Comparison of ENCODE assay signal across 6 fruit fly cellular contexts in the genomic region with DNA sequence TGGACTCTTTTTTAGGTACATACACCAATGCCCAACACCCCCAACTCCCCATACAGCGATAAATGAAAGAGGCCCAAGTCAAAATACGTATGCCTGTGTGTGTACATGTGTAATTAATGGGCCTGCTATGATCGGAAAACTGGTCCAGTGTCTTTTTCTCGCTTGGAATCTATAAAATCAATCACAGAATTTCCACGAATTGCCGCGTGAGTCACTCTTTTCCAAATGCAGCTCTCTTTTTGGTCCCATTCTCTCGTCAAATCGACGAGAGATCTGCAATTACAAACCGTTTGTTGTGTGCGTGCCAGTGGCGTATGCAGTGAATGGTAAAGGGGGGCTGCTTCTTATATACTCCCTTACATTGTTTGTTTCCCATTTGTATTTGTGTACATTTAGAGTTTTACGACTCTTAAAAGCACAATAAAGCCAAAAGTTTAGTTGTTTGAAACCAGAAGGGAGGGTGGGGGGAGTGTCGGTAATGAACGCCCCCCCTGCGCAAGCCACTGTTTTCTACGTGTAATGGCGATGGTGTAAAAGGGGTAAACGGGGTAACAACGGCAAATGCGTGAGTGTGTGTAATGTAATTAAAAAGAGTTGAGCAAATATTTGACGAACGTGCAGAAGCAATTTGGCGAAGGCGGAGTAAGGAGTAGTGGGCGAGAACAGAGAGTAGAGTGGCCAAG.
TF ChIP-seq lines count a peak whose summit lies in the region.

No protein-coding gene starts in this region.

- peak; percentile 59 for TF ChIP-seq CTCF in whole organism, embryonic (GFP tag; optimal IDR thresholded peaks at IDR 0.05; lab: Kevin White, UChicago)

TF ChIP-seq in whole organism, 6 proteins besides CTCF, POLR2A, EP300 and RAD21:
- TF ChIP-seq Dll (optimal IDR thresholded peaks at IDR 0.05; lab: Kevin White, UChicago) (peak; percentile 23), psq (optimal IDR thresholded peaks at IDR 0.05; lab: Kevin White, UChicago) (no peak)

TF ChIP-seq in whole organism, adult, 20 proteins besides CTCF, POLR2A, EP300 and RAD21 (continues in another document):
- TF ChIP-seq Crg-1 (GFP tag; optimal IDR thresholded peaks at IDR 0.05; lab: Kevin White, UChicago), result peak; percentile 28
- peak; percentile 65 for TF ChIP-seq Mnt (GFP tag; optimal IDR thresholded peaks at IDR 0.05; lab: Kevin White, UChicago)
- peak; percentile 78 for TF ChIP-seq CG14711 (tag; optimal IDR thresholded peaks at IDR 0.05; lab: Kevin White, UChicago)
- TF ChIP-seq CG7045 (GFP tag; optimal IDR thresholded peaks at IDR 0.05; lab: Kevin White, UChicago), result peak; percentile 87
- TF ChIP-seq bab1 (GFP tag; optimal IDR thresholded peaks at IDR 0.05; lab: Kevin White, UChicago), result peak; percentile 93
- TF ChIP-seq CG11617 (GFP tag; optimal IDR thresholded peaks at IDR 0.05; lab: Kevin White, UChicago), result peak; percentile 71
- TF ChIP-seq tj (GFP tag; optimal IDR thresholded peaks at IDR 0.05; lab: Kevin White, UChicago), result peak; percentile 57
- TF ChIP-seq CG7101 (tag; optimal IDR thresholded peaks at IDR 0.05; lab: Kevin White, UChicago), result peak; percentile 78
- TF ChIP-seq CG33017 (tag; optimal IDR thresholded peaks at IDR 0.05; lab: Kevin White, UChicago), result peak; percentile 78
- no peak for TF ChIP-seq cnc (optimal IDR thresholded peaks at IDR 0.05; lab: Kevin White, UChicago)
- peak; percentile 82 for TF ChIP-seq CG12768 (GFP tag; optimal IDR thresholded peaks at IDR 0.05; lab: Kevin White, UChicago)
- peak; percentile 88 for TF ChIP-seq toe (GFP tag; optimal IDR thresholded peaks at IDR 0.05; lab: Kevin White, UChicago)
- TF ChIP-seq ovo (GFP tag; optimal IDR thresholded peaks at IDR 0.05; lab: Kevin White, UChicago), result peak; percentile 62
- TF ChIP-seq Clk (GFP tag; optimal IDR thresholded peaks at IDR 0.05; lab: Kevin White, UChicago), result peak; percentile 68
- peak; percentile 84 for TF ChIP-seq CG5204 (GFP tag; optimal IDR thresholded peaks at IDR 0.05; lab: Kevin White, UChicago)
- peak; percentile 99 for TF ChIP-seq pad (GFP tag; optimal IDR thresholded peaks at IDR 0.05; lab: Kevin White, UChicago)

TF ChIP-seq in whole organism, embryonic, 481 proteins besides CTCF, POLR2A, EP300 and RAD21 (continues in another document):
- TF ChIP-seq B-H2 (GFP tag; optimal IDR thresholded peaks at IDR 0.05; lab: Kevin White, UChicago), result peak; percentile 63
- peak; percentile 87 for TF ChIP-seq dm (GFP tag; optimal IDR thresholded peaks at IDR 0.05; lab: Kevin White, UChicago)
- peak; percentile 88 for TF ChIP-seq en (GFP tag; optimal IDR thresholded peaks at IDR 0.05; lab: Kevin White, UChicago)
- TF ChIP-seq Dad (GFP tag; optimal IDR thresholded peaks at IDR 0.05; lab: Kevin White, UChicago), result peak; percentile 89
- peak; percentile 95 for TF ChIP-seq CG12659 (GFP tag; optimal IDR thresholded peaks at IDR 0.05; lab: Kevin White, UChicago)
- TF ChIP-seq ewg (GFP tag; optimal IDR thresholded peaks at IDR 0.05; lab: Kevin White, UChicago), result peak; percentile 88
- TF ChIP-seq repo (GFP tag; optimal IDR thresholded peaks at IDR 0.05; lab: Kevin White, UChicago), result peak; percentile 93
- TF ChIP-seq CG3847 (GFP tag; IDR thresholded peaks at IDR 0.05; lab: Robert Waterston, UW), result peak; percentile 94
- peak; percentile 91 for TF ChIP-seq wor (GFP tag; IDR thresholded peaks at IDR 0.05; lab: Robert Waterston, UW)
- peak; percentile 47 for TF ChIP-seq CG3995 (GFP tag; optimal IDR thresholded peaks at IDR 0.05; lab: Kevin White, UChicago)
- TF ChIP-seq klu (GFP tag; IDR thresholded peaks at IDR 0.05; lab: Robert Waterston, UW), result peak; percentile 88
- no peak for TF ChIP-seq CG1832 (GFP tag; optimal IDR thresholded peaks at IDR 0.05; lab: Kevin White, UChicago)
- TF ChIP-seq CG12942 (GFP tag; optimal IDR thresholded peaks at IDR 0.05; lab: Kevin White, UChicago), result peak; percentile 91
- peak; percentile 86; the same call in 2 of the 3 replicates for TF ChIP-seq gce (GFP tag; IDR thresholded peaks at IDR 0.05; lab: Robert Waterston, UW)
- TF ChIP-seq tna (GFP tag; IDR thresholded peaks at IDR 0.05; lab: Robert Waterston, UW; ENCODE audit: partially characterized antibody), result no peak
- TF ChIP-seq BtbVII (GFP tag; optimal IDR thresholded peaks at IDR 0.05; lab: Kevin White, UChicago), result peak; percentile 85

TF ChIP-seq in whole organism, prepupa, 60 proteins besides CTCF, POLR2A, EP300 and RAD21 (continues in another document):
- TF ChIP-seq acj6 (GFP tag; optimal IDR thresholded peaks at IDR 0.05; lab: Kevin White, UChicago), result peak; percentile 95
- peak; percentile 90 for TF ChIP-seq CG8319 (GFP tag; optimal IDR thresholded peaks at IDR 0.05; lab: Kevin White, UChicago)
- TF ChIP-seq CG32006 (GFP tag; optimal IDR thresholded peaks at IDR 0.05; lab: Kevin White, UChicago), result peak; percentile 97
- TF ChIP-seq cyc (GFP tag; optimal IDR thresholded peaks at IDR 0.05; lab: Kevin White, UChicago), result peak; percentile 96
- peak; percentile 97 for TF ChIP-seq svp (GFP tag; lab: Kevin White, UChicago)
- TF ChIP-seq Sox15 (GFP tag; optimal IDR thresholded peaks at IDR 0.05; lab: Kevin White, UChicago), result peak; percentile 94
- peak; percentile 79 for TF ChIP-seq fd85E (GFP tag; optimal IDR thresholded peaks at IDR 0.05; lab: Kevin White, UChicago)
- peak; percentile 84 for TF ChIP-seq CG16779 (tag; optimal IDR thresholded peaks at IDR 0.05; lab: Kevin White, UChicago)
- peak; percentile 93 for TF ChIP-seq Smox (GFP tag; optimal IDR thresholded peaks at IDR 0.05; lab: Kevin White, UChicago)
- TF ChIP-seq lz (GFP tag; optimal IDR thresholded peaks at IDR 0.05; lab: Kevin White, UChicago), result peak; percentile 96
- peak; percentile 92 for TF ChIP-seq CG34406 (GFP tag; optimal IDR thresholded peaks at IDR 0.05; lab: Kevin White, UChicago)
- peak; percentile 90 for TF ChIP-seq CG6808 (GFP tag; optimal IDR thresholded peaks at IDR 0.05; lab: Kevin White, UChicago)
- TF ChIP-seq CG10631 (GFP tag; optimal IDR thresholded peaks at IDR 0.05; lab: Kevin White, UChicago), result peak; percentile 94
- peak; percentile 85 for TF ChIP-seq CG9139 (GFP tag; optimal IDR thresholded peaks at IDR 0.05; lab: Kevin White, UChicago)
- TF ChIP-seq OdsH (GFP tag; optimal IDR thresholded peaks at IDR 0.05; lab: Kevin White, UChicago), result peak; percentile 94
- TF ChIP-seq Blimp-1 (GFP tag; optimal IDR thresholded peaks at IDR 0.05; lab: Kevin White, UChicago), result peak; percentile 84
- TF ChIP-seq achi (GFP tag; optimal IDR thresholded peaks at IDR 0.05; lab: Kevin White, UChicago), result peak; percentile 94

TF ChIP-seq in whole organism, pupa, 21 proteins besides CTCF, POLR2A, EP300 and RAD21 (continues in another document):
- TF ChIP-seq CG10348 (GFP tag; IDR thresholded peaks at IDR 0.05; lab: Robert Waterston, UW), result peak; percentile 95
- TF ChIP-seq Snoo (tag; optimal IDR thresholded peaks at IDR 0.05; lab: Kevin White, UChicago), result peak; percentile 90
- TF ChIP-seq Pif1B (GFP tag; optimal IDR thresholded peaks at IDR 0.05; lab: Kevin White, UChicago), result peak; percentile 91
- TF ChIP-seq CG12605 (GFP tag; IDR thresholded peaks at IDR 0.05; lab: Robert Waterston, UW), result peak; percentile 89
- peak; percentile 97 for TF ChIP-seq Pif1A (GFP tag; optimal IDR thresholded peaks at IDR 0.05; lab: Kevin White, UChicago)
- peak; percentile 89 for TF ChIP-seq CG13204 (GFP tag; optimal IDR thresholded peaks at IDR 0.05; lab: Kevin White, UChicago)
- TF ChIP-seq CG34367 (tag; optimal IDR thresholded peaks at IDR 0.05; lab: Kevin White, UChicago), result peak; percentile 88
- TF ChIP-seq gl (tag; optimal IDR thresholded peaks at IDR 0.05; lab: Kevin White, UChicago), result peak; percentile 80
- peak; percentile 31 for TF ChIP-seq D1 (tag; optimal IDR thresholded peaks at IDR 0.05; lab: Kevin White, UChicago)
- peak; percentile 92 for TF ChIP-seq CG8159 (tag; optimal IDR thresholded peaks at IDR 0.05; lab: Kevin White, UChicago)
- TF ChIP-seq CG32121 (GFP tag; IDR thresholded peaks at IDR 0.05; lab: Robert Waterston, UW), result peak; percentile 98
- TF ChIP-seq rn (GFP tag; IDR thresholded peaks at IDR 0.05; lab: Robert Waterston, UW), result peak; percentile 94
- peak; percentile 96 for TF ChIP-seq Ets98B (GFP tag; IDR thresholded peaks at IDR 0.05; lab: Robert Waterston, UW)
- TF ChIP-seq CG4496 (GFP tag; IDR thresholded peaks at IDR 0.05; lab: Robert Waterston, UW), result peak; percentile 98
- TF ChIP-seq EcR (GFP tag; optimal IDR thresholded peaks at IDR 0.05; lab: Kevin White, UChicago), result no peak
- peak; percentile 93 for TF ChIP-seq CG8301 (tag; optimal IDR thresholded peaks at IDR 0.05; lab: Kevin White, UChicago)
- TF ChIP-seq CG15710 (tag; optimal IDR thresholded peaks at IDR 0.05; lab: Kevin White, UChicago), result peak; percentile 95
- peak; percentile 98 for TF ChIP-seq fd96Ca (GFP tag; IDR thresholded peaks at IDR 0.05; lab: Robert Waterston, UW)

TF ChIP-seq in whole organism, wandering third instar larva, 38 proteins besides CTCF, POLR2A, EP300 and RAD21 (continues in another document):
- TF ChIP-seq Dif (GFP tag; optimal IDR thresholded peaks at IDR 0.05; lab: Kevin White, UChicago; ENCODE audit: partially characterized antibody) (no peak), Sp1 (GFP tag; optimal IDR thresholded peaks at IDR 0.05; lab: Kevin White, UChicago) (peak; percentile 87), fru (GFP tag; optimal IDR thresholded peaks at IDR 0.05; lab: Kevin White, UChicago) (peak; percentile 94), rgr (GFP tag; optimal IDR thresholded peaks at IDR 0.05; lab: Kevin White, UChicago) (peak; percentile 81), foxo (GFP tag; optimal IDR thresholded peaks at IDR 0.05; lab: Kevin White, UChicago) (peak in 1 of 2 experiments; percentile 92), sv (GFP tag; optimal IDR thresholded peaks at IDR 0.05; lab: Kevin White, UChicago) (peak; percentile 80), CG32264 (GFP tag; optimal IDR thresholded peaks at IDR 0.05; lab: Kevin White, UChicago) (peak; percentile 75), Hnf4 (GFP tag; optimal IDR thresholded peaks at IDR 0.05; lab: Kevin White, UChicago) (peak; percentile 63), psq (GFP tag; optimal IDR thresholded peaks at IDR 0.05; lab: Kevin White, UChicago) (peak; percentile 84), ey (GFP tag; optimal IDR thresholded peaks at IDR 0.05; lab: Kevin White, UChicago) (peak; percentile 86), brk (GFP tag; optimal IDR thresholded peaks at IDR 0.05; lab: Kevin White, UChicago) (no peak), sage (GFP tag; optimal IDR thresholded peaks at IDR 0.05; lab: Kevin White, UChicago) (peak; percentile 12), h (GFP tag; optimal IDR thresholded peaks at IDR 0.05; lab: Kevin White, UChicago) (peak; percentile 85), Hr83 (GFP tag; optimal IDR thresholded peaks at IDR 0.05; lab: Kevin White, UChicago; ENCODE audit: poor library complexity, severe bottlenecking) (no peak), tai (GFP tag; optimal IDR thresholded peaks at IDR 0.05; lab: Kevin White, UChicago) (no peak), dmrt93B (GFP tag; optimal IDR thresholded peaks at IDR 0.05; lab: Kevin White, UChicago) (peak; percentile 85), Hr78 (GFP tag; optimal IDR thresholded peaks at IDR 0.05; lab: Kevin White, UChicago) (no peak), woc (GFP tag; optimal IDR thresholded peaks at IDR 0.05; lab: Kevin White, UChicago) (peak; percentile 75), Myc (optimal IDR thresholded peaks at IDR 0.05; lab: Kevin White, UChicago) (no peak), GATAd (GFP tag; optimal IDR thresholded peaks at IDR 0.05; lab: Kevin White, UChicago) (no peak)
